Worm (Caenorhabditis elegans): ENCODE data around the gene utx-1.

DNA sequence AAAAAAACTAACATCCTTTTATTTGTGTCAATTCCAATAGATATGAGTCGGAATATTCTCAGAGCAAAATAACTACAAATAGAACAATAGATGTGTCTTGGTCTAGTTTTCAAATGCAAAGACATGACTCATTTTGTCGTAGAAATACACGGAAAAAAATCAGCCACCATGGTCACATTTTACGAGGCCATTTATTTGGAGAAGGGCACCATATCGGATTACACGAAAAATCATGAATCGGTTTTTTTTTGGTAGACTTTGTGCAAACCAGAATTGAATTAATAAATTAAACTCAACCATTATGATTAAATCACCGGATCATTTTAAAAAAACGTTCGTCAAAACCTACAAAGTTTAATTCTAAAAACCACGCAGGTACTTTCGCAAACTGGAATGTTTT, 36.5 kb upstream of the utx-1 start, which contains the start of gene H03E18.2:
- TF ChIP-seq ces-1 (GFP tag; optimal IDR thresholded peaks at IDR 0.05) (no peak), unc-62 (GFP tag; optimal IDR thresholded peaks at IDR 0.05) (no peak), nhr-76 (tag; optimal IDR thresholded peaks at IDR 0.05) (no peak), snpc-4 (tag; optimal IDR thresholded peaks at IDR 0.05) (no peak), unc-39 (tag; optimal IDR thresholded peaks at IDR 0.05) (no peak), nhr-237 (tag; optimal IDR thresholded peaks at IDR 0.05) (no peak), elt-1 (tag; optimal IDR thresholded peaks at IDR 0.05; ENCODE audit: borderline replicate concordance, insufficient read depth) (no peak), tbx-8 (GFP tag; optimal IDR thresholded peaks at IDR 0.05) (no peak), nhr-12 (tag; optimal IDR thresholded peaks at IDR 0.05) (no peak)

All from whole organism, mixed stage, embryonic.